Fruit fly (Drosophila melanogaster): ENCODE data around the gene BG642312.

dm6 chr3L:6232261-6232660, 920 bp downstream of the BG642312 start, which contains the start of gene CG13299:
- TF ChIP-seq CG8478 (optimal IDR thresholded peaks at IDR 0.05) = no peak
- no peak for TF ChIP-seq CTCF (optimal IDR thresholded peaks at IDR 0.05)
